Fruit fly (Drosophila melanogaster) whole organism, prepupa: ENCODE measurements around the gene CG12983.

Experiments
- CG10631 ChIP-seq: fragments of 200-800 bp; sonication (Bioruptor generic); optimal IDR thresholded peaks from 2 replicates; lab custom pipeline; 2016; ENCODE audit warnings: missing biosample characterization, missing genetic modification characterization
- CG10669 ChIP-seq: fragments of 200-800 bp; sonication (Bioruptor generic); optimal IDR thresholded peaks from 3 replicates; lab custom pipeline; 2018; ENCODE audit warnings: missing biosample characterization, mild to moderate bottlenecking, missing genetic modification characterization, moderate library complexity
- CG11762 ChIP-seq: fragments of 200-800 bp; sonication (Bioruptor generic); optimal IDR thresholded peaks from 3 replicates; lab custom pipeline; 2016; ENCODE audit warnings: missing biosample characterization, missing genetic modification characterization; ENCODE audit not compliant: insufficient read depth
- CG15336 ChIP-seq: fragments of 200-800 bp; sonication (Bioruptor generic); IDR thresholded peaks from 2 replicates; pipeline ENCODE4 v1.3.6; 2022; ENCODE audit warnings: missing biosample characterization, missing genetic modification characterization
- CG1621 ChIP-seq: fragments of 200-800 bp; sonication (Bioruptor generic); optimal IDR thresholded peaks from 3 replicates; lab custom pipeline; 2018; ENCODE audit warnings: missing biosample characterization, mild to moderate bottlenecking, missing genetic modification characterization
- CG32006 ChIP-seq: fragments of 200-800 bp; sonication (Bioruptor generic); optimal IDR thresholded peaks from 3 replicates; lab custom pipeline; 2017; ENCODE audit warnings: missing biosample characterization, mild to moderate bottlenecking, missing genetic modification characterization
- CG34406 ChIP-seq: fragments of 200-800 bp; sonication (Bioruptor generic); optimal IDR thresholded peaks from 3 replicates; lab custom pipeline; 2016; ENCODE audit warnings: missing biosample characterization, missing genetic modification characterization
- CG3919 ChIP-seq: fragments of 200-800 bp; sonication (Bioruptor generic); optimal IDR thresholded peaks from 3 replicates; lab custom pipeline; 2016; ENCODE audit warnings: missing biosample characterization, missing genetic modification characterization
- CG4318 ChIP-seq: fragments of 200-800 bp; sonication (Bioruptor generic); optimal IDR thresholded peaks from 3 replicates; lab custom pipeline; 2017; ENCODE audit warnings: missing biosample characterization, mild to moderate bottlenecking, missing genetic modification characterization
- CG6163 ChIP-seq: fragments of 200-800 bp; sonication (Bioruptor generic); IDR thresholded peaks from 3 replicates; pipeline ENCODE4 v1.3.6; 2022; ENCODE audit warnings: missing biosample characterization, missing genetic modification characterization
- CG6276 ChIP-seq: fragments of 200-800 bp; sonication (Bioruptor generic); optimal IDR thresholded peaks from 2 replicates; lab custom pipeline; 2017; ENCODE audit warnings: missing biosample characterization, mild to moderate bottlenecking, missing genetic modification characterization
- CG6792 ChIP-seq: fragments of 200-800 bp; sonication (Bioruptor generic); optimal IDR thresholded peaks from 3 replicates; lab custom pipeline; 2016; ENCODE audit warnings: missing biosample characterization, missing genetic modification characterization
- CG6808 ChIP-seq: fragments of 200-800 bp; sonication (Bioruptor generic); optimal IDR thresholded peaks from 3 replicates; lab custom pipeline; 2017; ENCODE audit warnings: missing biosample characterization, missing genetic modification characterization, mild to moderate bottlenecking, moderate library complexity, missing genetic modification reagents
- CG7368 ChIP-seq: fragments of 200-800 bp; sonication (Bioruptor generic); optimal IDR thresholded peaks from 3 replicates; lab custom pipeline; 2016; ENCODE audit warnings: missing biosample characterization, missing genetic modification characterization
- CG8319 ChIP-seq: fragments of 200-800 bp; sonication (Bioruptor generic); optimal IDR thresholded peaks from 3 replicates; lab custom pipeline; 2016; ENCODE audit warnings: missing biosample characterization, missing genetic modification characterization
- CG8632 ChIP-seq: fragments of 200-800 bp; sonication (Bioruptor generic); optimal IDR thresholded peaks from 3 replicates; lab custom pipeline; 2016; ENCODE audit warnings: missing biosample characterization, missing genetic modification characterization
- Eip78C ChIP-seq: fragments of 200-800 bp; sonication (Bioruptor generic); peaks from one replicate; lab custom pipeline; 2016; ENCODE audit warnings: missing biosample characterization, missing genetic modification characterization
- Ets96B ChIP-seq: fragments of 200-800 bp; optimal IDR thresholded peaks from 2 replicates; lab custom pipeline; 2019; ENCODE audit warnings: missing biosample characterization, mild to moderate bottlenecking, missing genetic modification characterization, moderate library complexity
- Gug ChIP-seq: fragments of 200-800 bp; sonication (Bioruptor generic); IDR thresholded peaks from 2 replicates; pipeline ENCODE4 v1.3.6; 2022; ENCODE audit warnings: missing biosample characterization, missing genetic modification characterization
- Hr38 ChIP-seq: sonication (Bioruptor generic); optimal IDR thresholded peaks from 2 replicates; lab custom pipeline; 2016; ENCODE audit warnings: missing biosample characterization, missing genetic modification characterization
- OdsH ChIP-seq: fragments of 200-800 bp; sonication (Bioruptor generic); optimal IDR thresholded peaks from 3 replicates; lab custom pipeline; 2016; ENCODE audit warnings: missing biosample characterization, missing genetic modification characterization
- Sox102F ChIP-seq: fragments of 200-800 bp; sonication (Bioruptor generic); optimal IDR thresholded peaks from 2 replicates; lab custom pipeline; 2016; ENCODE audit warnings: missing biosample characterization, mild to moderate bottlenecking, missing genetic modification characterization
- acj6 ChIP-seq: fragments of 200-800 bp; sonication (Bioruptor generic); optimal IDR thresholded peaks from 3 replicates; lab custom pipeline; 2016; ENCODE audit warnings: missing biosample characterization, missing genetic modification characterization
- cyc ChIP-seq: fragments of 200-800 bp; sonication (Bioruptor generic); optimal IDR thresholded peaks from 3 replicates; lab custom pipeline; 2016; ENCODE audit warnings: missing biosample characterization, missing genetic modification characterization
- dsx ChIP-seq: fragments of 200-800 bp; optimal IDR thresholded peaks from 3 replicates; lab custom pipeline; 2019; ENCODE audit warnings: missing biosample characterization, mild to moderate bottlenecking, missing genetic modification characterization, moderate library complexity; ENCODE audit not compliant: poor library complexity, severe bottlenecking
- esn ChIP-seq: fragments of 200-800 bp; sonication (Bioruptor generic); optimal IDR thresholded peaks from 2 replicates; lab custom pipeline; 2016; ENCODE audit warnings: missing biosample characterization, mild to moderate bottlenecking, missing genetic modification characterization, moderate library complexity
- fd59A ChIP-seq: fragments of 200-800 bp; sonication (Bioruptor generic); optimal IDR thresholded peaks from 2 replicates; lab custom pipeline; 2017; ENCODE audit warnings: missing biosample characterization, mild to moderate bottlenecking, missing genetic modification characterization, missing genetic modification reagents
- fd85E ChIP-seq: fragments of 200-800 bp; sonication (Bioruptor generic); optimal IDR thresholded peaks from 3 replicates; lab custom pipeline; 2016; ENCODE audit warnings: missing biosample characterization, missing genetic modification characterization
- fkh ChIP-seq: fragments of 200-800 bp; sonication (Bioruptor generic); optimal IDR thresholded peaks from 3 replicates; lab custom pipeline; 2017; ENCODE audit warnings: missing biosample characterization, mild to moderate bottlenecking, missing genetic modification characterization, moderate library complexity
- lz ChIP-seq: fragments of 200-800 bp; sonication (Bioruptor generic); optimal IDR thresholded peaks from 3 replicates; lab custom pipeline; 2016; ENCODE audit warnings: missing biosample characterization, missing genetic modification characterization
- net ChIP-seq: fragments of 200-800 bp; sonication (Bioruptor generic); optimal IDR thresholded peaks from 3 replicates; lab custom pipeline; 2016; ENCODE audit warnings: missing biosample characterization, missing genetic modification characterization
- salr ChIP-seq, 2 experiments: fragments of 200-800 bp; sonication (Bioruptor generic); optimal IDR thresholded peaks; 3 replicates each; lab custom pipeline; 2016 to 2018; ENCODE audit warnings: missing biosample characterization in 2 of 2, missing genetic modification characterization in 2 of 2, mild to moderate bottlenecking in 1 of 2

CG12983 gene

dm6 chr3L:20974600-20974999, 8.0 kb upstream of the CG12983 start, which contains the start of gene CG33286:
CG33286 (minus strand) TSS chr3L:20974700.
- TF ChIP-seq Eip78C (GFP tag; lab: Kevin White, UChicago) (no peak), OdsH (GFP tag; lab: Kevin White, UChicago) (no peak)

- TF ChIP-seq CG8319 (GFP tag; lab: Kevin White, UChicago) = no peak
- TF ChIP-seq CG4318 (GFP tag; lab: Kevin White, UChicago) = no peak
- no peak for TF ChIP-seq CG6792 (GFP tag; lab: Kevin White, UChicago)
- TF ChIP-seq Eip78C (GFP tag; lab: Kevin White, UChicago) = no peak
- TF ChIP-seq CG8632 (GFP tag; lab: Kevin White, UChicago) = no peak
- TF ChIP-seq CG6808 (GFP tag; lab: Kevin White, UChicago) = no peak
- no peak for TF ChIP-seq Ets96B (tag; lab: Kevin White, UChicago)
- TF ChIP-seq CG10669 (GFP tag; lab: Kevin White, UChicago) = no peak
- no peak for TF ChIP-seq CG10631 (GFP tag; lab: Kevin White, UChicago)
- TF ChIP-seq salr (GFP tag; optimal IDR thresholded peaks at IDR 0.05; lab: Kevin White, UChicago) = no peak
- no peak for TF ChIP-seq fd59A (GFP tag; lab: Kevin White, UChicago)
Observed at dm6 chr3L:20970563-20970962, 4.0 kb upstream of the CG12983 start, which contains the start of gene CG33287. CG33287 (minus strand) TSS chr3L:20970663.

DNA sequence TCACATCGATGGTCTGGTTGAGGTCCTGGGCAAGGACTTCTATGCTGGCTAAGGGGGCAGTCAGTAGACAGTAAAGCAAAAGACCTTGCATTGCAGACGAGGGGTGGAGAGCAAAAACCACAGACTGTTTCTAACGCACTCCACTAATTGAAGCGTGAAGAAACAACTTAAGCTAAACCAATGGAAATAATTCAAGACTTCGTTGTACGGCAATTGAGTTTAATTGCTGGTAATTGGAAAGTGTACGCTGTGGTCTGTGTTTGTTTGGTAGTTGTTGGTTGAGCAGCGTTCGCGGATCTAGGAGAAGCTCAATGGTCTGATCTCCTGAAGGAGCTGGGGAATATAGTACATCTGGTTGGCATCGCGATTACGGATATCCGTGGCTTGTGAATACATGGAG, 4.1 kb downstream of the CG12983 start, which contains the start of gene CG10587:
CG10587 (minus strand) TSS at position 101 of the 400 bp plus-strand sequence.
- TF ChIP-seq CG1621 (tag; lab: Kevin White, UChicago) (no peak), fkh (GFP tag; lab: Kevin White, UChicago) (no peak), CG6163 (GFP tag; lab: Robert Waterston, UW) (no peak), CG7368 (GFP tag; lab: Kevin White, UChicago) (no peak), Hr38 (no peak), lz (no peak), Gug (GFP tag; lab: Robert Waterston, UW) (no peak), cyc (no peak), CG34406 (no peak), CG6276 (GFP tag; lab: Kevin White, UChicago) (no peak), Sox102F (GFP tag; lab: Kevin White, UChicago) (no peak), CG6792 (GFP tag; lab: Kevin White, UChicago) (no peak), Ets96B (tag; lab: Kevin White, UChicago) (no peak), OdsH (GFP tag; lab: Kevin White, UChicago) (no peak), dsx (no peak), esn (no peak), CG32006 (GFP tag; lab: Kevin White, UChicago) (no peak), CG11762 (GFP tag; lab: Kevin White, UChicago) (no peak)
- TF ChIP-seq, all 60 proteins: peak for 0

dm6 chr3L:20961286-20961685, 5.3 kb downstream of the CG12983 start, which contains the start of gene CG11037:
CG11037 (minus strand) TSS chr3L:20961386.
- TF ChIP-seq CG15336 (GFP tag; lab: Robert Waterston, UW) = no peak

DNA sequence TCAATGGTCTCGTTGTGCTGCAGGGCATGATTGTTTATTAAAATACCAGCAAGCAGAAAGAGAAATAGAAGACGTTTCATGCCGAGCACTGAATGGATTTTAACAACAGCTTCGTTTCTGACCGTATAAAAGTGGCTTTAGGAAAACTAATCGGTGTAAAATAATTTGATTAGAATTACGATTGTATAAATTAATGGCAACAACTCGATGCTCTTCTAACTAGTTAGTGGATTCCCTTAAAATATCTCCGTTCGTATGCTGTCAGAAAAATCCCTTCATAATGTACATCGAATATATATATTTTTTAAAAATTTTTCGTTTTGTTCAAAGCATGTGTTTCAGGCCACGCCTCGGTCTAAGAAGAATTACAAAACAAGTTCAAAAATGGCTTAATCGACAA, 9.9 kb downstream of the CG12983 start, which contains the start of the genes Sems and CG10588:
Sems (minus strand) TSS at position 101 of the 400 bp plus-strand sequence.
CG10588 (plus strand) TSS at position 285 of the 400 bp plus-strand sequence.
- no peak for TF ChIP-seq CG6808 (GFP tag; lab: Kevin White, UChicago)
- no peak for TF ChIP-seq CG32006 (GFP tag; lab: Kevin White, UChicago)
- no peak for TF ChIP-seq CG11762 (GFP tag; lab: Kevin White, UChicago)
- no peak for TF ChIP-seq net (GFP tag; lab: Kevin White, UChicago)
- TF ChIP-seq acj6 = no peak
- TF ChIP-seq CG3919 = no peak
- TF ChIP-seq fd85E (GFP tag; lab: Kevin White, UChicago) = no peak
- no peak for TF ChIP-seq cyc
